Fruit fly (Drosophila melanogaster) whole organism, embryonic: ENCODE measurements around the gene Atx-1.

Source experiments
- Ada2b ChIP-seq: fragments of 200-800 bp; sonication (Bioruptor generic); IDR thresholded peaks from 2 replicates; pipeline ENCODE4 v1.3.6; 2022; ENCODE audit warnings: missing biosample characterization, missing genetic modification characterization
- CG10209 ChIP-seq: fragments of 200-800 bp; sonication (Bioruptor generic); optimal IDR thresholded peaks from 3 replicates; lab custom pipeline; 2017; ENCODE audit warnings: missing biosample characterization, mild to moderate bottlenecking, missing genetic modification characterization, missing genetic modification reagents
- CG10979 ChIP-seq: fragments of 200-800 bp; sonication (Bioruptor generic); optimal IDR thresholded peaks from 2 replicates; lab custom pipeline; 2018; ENCODE audit warnings: missing biosample characterization, mild to moderate bottlenecking, missing genetic modification characterization, moderate library complexity
- CG11093 ChIP-seq: fragments of 200-800 bp; sonication (Bioruptor generic); IDR thresholded peaks from 3 replicates; pipeline ENCODE4 v1.3.6; 2022; ENCODE audit warnings: missing biosample characterization, missing genetic modification characterization
- CG11456 ChIP-seq: fragments of 200-800 bp; sonication (Bioruptor generic); IDR thresholded peaks from 3 replicates; pipeline ENCODE4 v1.3.6; 2022; ENCODE audit warnings: missing biosample characterization, missing genetic modification characterization
- CG11560 ChIP-seq: fragments of 200-800 bp; sonication (Bioruptor generic); IDR thresholded peaks from 3 replicates; pipeline ENCODE4 v1.3.6; 2022; ENCODE audit warnings: missing biosample characterization, missing genetic modification characterization
- CG12659 ChIP-seq: fragments of 200-800 bp; sonication (Bioruptor generic); optimal IDR thresholded peaks from 3 replicates; lab custom pipeline; 2017; ENCODE audit warnings: mild to moderate bottlenecking, missing biosample characterization, missing genetic modification reagents, missing genetic modification characterization
- CG14441 ChIP-seq: fragments of 200-800 bp; sonication (Bioruptor generic); IDR thresholded peaks from 2 replicates; pipeline ENCODE4 v1.3.6; 2022; ENCODE audit warnings: missing biosample characterization, missing genetic modification characterization
- CG15514 ChIP-seq: fragments of 200-800 bp; sonication (Bioruptor generic); optimal IDR thresholded peaks from 3 replicates; lab custom pipeline; 2017; ENCODE audit warnings: missing biosample characterization, missing genetic modification characterization, mild to moderate bottlenecking, moderate library complexity, missing genetic modification reagents
- CG31224 ChIP-seq: fragments of 200-800 bp; sonication (Bioruptor generic); IDR thresholded peaks from 2 replicates; pipeline ENCODE4 v1.3.6; 2022; ENCODE audit warnings: missing biosample characterization, missing genetic modification characterization
- CG3407 ChIP-seq: fragments of 200-800 bp; sonication (Bioruptor generic); optimal IDR thresholded peaks from 2 replicates; lab custom pipeline; 2018; ENCODE audit warnings: missing biosample characterization, mild to moderate bottlenecking, missing genetic modification characterization
- CG34422 ChIP-seq: fragments of 200-800 bp; sonication (Bioruptor generic); IDR thresholded peaks from 3 replicates; pipeline ENCODE4 v1.3.6; 2022; ENCODE audit warnings: missing biosample characterization, missing genetic modification characterization
- CG4282 ChIP-seq: fragments of 200-800 bp; sonication (Bioruptor generic); optimal IDR thresholded peaks from 2 replicates; lab custom pipeline; 2016; ENCODE audit warnings: missing biosample characterization, missing genetic modification characterization
- CG5180 ChIP-seq: fragments of 200-800 bp; sonication (Bioruptor generic); optimal IDR thresholded peaks from 3 replicates; lab custom pipeline; 2017; ENCODE audit warnings: missing biosample characterization, missing genetic modification characterization, mild to moderate bottlenecking, moderate library complexity, missing genetic modification reagents
- CG5953 ChIP-seq: fragments of 200-800 bp; sonication (Bioruptor generic); IDR thresholded peaks from 2 replicates; pipeline ENCODE4 v1.3.6; 2022; ENCODE audit warnings: missing biosample characterization, missing genetic modification characterization
- CG6791 ChIP-seq: fragments of 200-800 bp; sonication (Bioruptor generic); IDR thresholded peaks from 3 replicates; pipeline ENCODE4 v1.3.6; 2022; ENCODE audit warnings: missing biosample characterization, missing genetic modification characterization; ENCODE audit not compliant: partially characterized antibody
- CG8765 ChIP-seq: fragments of 200-800 bp; sonication (Bioruptor generic); IDR thresholded peaks from 2 replicates; pipeline ENCODE4 v1.3.6; 2022; ENCODE audit warnings: missing biosample characterization, missing genetic modification characterization
- CHES-1-like ChIP-seq: fragments of 200-800 bp; sonication (Bioruptor generic); optimal IDR thresholded peaks from 2 replicates; lab custom pipeline; 2016; ENCODE audit warnings: missing biosample characterization, missing genetic modification characterization
- Dbx ChIP-seq: fragments of 200-800 bp; sonication (Bioruptor generic); IDR thresholded peaks from 3 replicates; pipeline ENCODE4 v1.3.6; 2022; ENCODE audit warnings: missing biosample characterization, missing genetic modification characterization
- Doc2 ChIP-seq: fragments of 200-800 bp; sonication (Bioruptor generic); IDR thresholded peaks from 2 replicates; pipeline ENCODE4 v1.3.6; 2022; ENCODE audit warnings: missing biosample characterization, missing genetic modification characterization
- Gsc ChIP-seq: fragments of 200-800 bp; sonication (Bioruptor generic); IDR thresholded peaks from 2 replicates; pipeline ENCODE4 v1.3.6; 2022; ENCODE audit warnings: missing biosample characterization, missing genetic modification characterization
- MESR4 ChIP-seq: fragments of 200-800 bp; sonication (Bioruptor generic); optimal IDR thresholded peaks from 2 replicates; lab custom pipeline; 2018; ENCODE audit warnings: missing biosample characterization, mild to moderate bottlenecking, missing genetic modification characterization, moderate library complexity
- MTF-1 ChIP-seq: fragments of 200-800 bp; sonication (Bioruptor generic); optimal IDR thresholded peaks from 2 replicates; lab custom pipeline; 2018; ENCODE audit warnings: missing biosample characterization, mild to moderate bottlenecking, missing genetic modification characterization, borderline replicate concordance
- Mrtf ChIP-seq: fragments of 200-800 bp; sonication (Bioruptor generic); IDR thresholded peaks from 3 replicates; pipeline ENCODE4 v1.3.6; 2022; ENCODE audit warnings: missing biosample characterization, missing genetic modification characterization
- Rfx ChIP-seq: fragments of 200-800 bp; sonication (Bioruptor generic); IDR thresholded peaks from 2 replicates; pipeline ENCODE4 v1.3.6; 2022; ENCODE audit warnings: missing biosample characterization, missing genetic modification characterization
- Usf ChIP-seq: fragments of 200-800 bp; sonication (Bioruptor generic); optimal IDR thresholded peaks from 2 replicates; lab custom pipeline; 2017; ENCODE audit warnings: missing genotype, missing biosample characterization, missing genetic modification characterization
- Vsx1 ChIP-seq: fragments of 200-800 bp; sonication (Bioruptor generic); optimal IDR thresholded peaks from 2 replicates; lab custom pipeline; 2017; ENCODE audit warnings: missing biosample characterization, mild to moderate bottlenecking, missing genetic modification characterization, missing genetic modification reagents
- ash1 ChIP-seq: fragments of 200-800 bp; sonication (Bioruptor generic); optimal IDR thresholded peaks from 2 replicates; lab custom pipeline; 2018; ENCODE audit warnings: missing biosample characterization, mild to moderate bottlenecking, missing genetic modification characterization
- az2 ChIP-seq: fragments of 200-800 bp; sonication (Bioruptor generic); optimal IDR thresholded peaks from 3 replicates; lab custom pipeline; 2016; ENCODE audit warnings: missing biosample characterization, missing genetic modification characterization
- cad ChIP-seq: fragments of >200 bp; optimal IDR thresholded peaks from 2 replicates; lab custom pipeline; 2017; ENCODE audit warnings: missing biosample characterization, missing genetic modification characterization
- chif ChIP-seq, 2 experiments: fragments of 200-800 bp; sonication (Bioruptor generic); optimal IDR thresholded peaks; 3 replicates each; lab custom pipeline; 2016; ENCODE audit warnings: missing biosample characterization in 2 of 2, missing genetic modification characterization in 2 of 2
- disco-r ChIP-seq: fragments of 200-800 bp; sonication (Bioruptor generic); optimal IDR thresholded peaks from 2 replicates; lab custom pipeline; 2016; ENCODE audit warnings: missing biosample characterization, missing genetic modification characterization
- dmrt11E ChIP-seq: fragments of 200-800 bp; sonication (Bioruptor generic); optimal IDR thresholded peaks from 3 replicates; lab custom pipeline; 2018; ENCODE audit warnings: missing biosample characterization, mild to moderate bottlenecking, missing genetic modification characterization, moderate library complexity
- esg ChIP-seq: fragments of 200-800 bp; sonication (Bioruptor generic); conservative IDR thresholded peaks from 2 replicates; pipeline ENCODE4 v1.3.6; 2022; ENCODE audit warnings: missing biosample characterization, missing genetic modification characterization
- gcm ChIP-seq: fragments of 200-800 bp; sonication (Bioruptor generic); optimal IDR thresholded peaks from 2 replicates; lab custom pipeline; 2019; ENCODE audit warnings: missing biosample characterization, mild to moderate bottlenecking, missing genetic modification characterization, moderate library complexity
- her ChIP-seq: fragments of 200-800 bp; sonication (Bioruptor generic); optimal IDR thresholded peaks from 2 replicates; lab custom pipeline; 2016; ENCODE audit warnings: missing biosample characterization, missing genetic modification characterization
- mld ChIP-seq: fragments of 200-800 bp; sonication (Bioruptor generic); IDR thresholded peaks from 3 replicates; pipeline ENCODE4 v1.3.6; 2022; ENCODE audit warnings: missing biosample characterization, missing genetic modification characterization; ENCODE audit not compliant: partially characterized antibody
- pho ChIP-seq: fragments of 200-800 bp; sonication (Bioruptor generic); optimal IDR thresholded peaks from 2 replicates; lab custom pipeline; 2016; ENCODE audit warnings: missing biosample characterization, missing genetic modification characterization
- ranshi ChIP-seq: fragments of 200-800 bp; sonication (Bioruptor generic); IDR thresholded peaks from 2 replicates; pipeline ENCODE4 v1.3.6; 2022; ENCODE audit warnings: missing biosample characterization, missing genetic modification characterization
- repo ChIP-seq: fragments of 200-800 bp; sonication (Bioruptor generic); optimal IDR thresholded peaks from 2 replicates; lab custom pipeline; 2016; ENCODE audit warnings: missing biosample characterization, missing genetic modification characterization
- rib ChIP-seq: fragments of 200-800 bp; sonication (Bioruptor generic); IDR thresholded peaks from 2 replicates; pipeline ENCODE4 v1.3.6; 2022; ENCODE audit warnings: missing biosample characterization, missing genetic modification characterization
- ro ChIP-seq: fragments of 200-800 bp; sonication (Bioruptor generic); IDR thresholded peaks from 2 replicates; pipeline ENCODE4 v1.3.6; 2022; ENCODE audit warnings: missing biosample characterization, missing genetic modification characterization
- schlank ChIP-seq: fragments of 200-800 bp; sonication (Bioruptor generic); optimal IDR thresholded peaks from 2 replicates; lab custom pipeline; 2018; ENCODE audit warnings: missing biosample characterization, mild to moderate bottlenecking, missing genetic modification characterization
- sqz ChIP-seq: fragments of 200-800 bp; sonication (Bioruptor generic); optimal IDR thresholded peaks from 3 replicates; lab custom pipeline; 2018; ENCODE audit warnings: missing biosample characterization, mild to moderate bottlenecking, missing genetic modification characterization
- tin ChIP-seq: fragments of 200-800 bp; sonication (Bioruptor generic); optimal IDR thresholded peaks from 3 replicates; lab custom pipeline; 2016; ENCODE audit warnings: missing biosample characterization, missing genetic modification characterization
- tio ChIP-seq: fragments of 200-800 bp; sonication (Bioruptor generic); optimal IDR thresholded peaks from 2 replicates; lab custom pipeline; 2017; ENCODE audit warnings: missing biosample characterization, missing genetic modification characterization, inconsistent platforms
- vnd ChIP-seq: fragments of 200-800 bp; sonication (Bioruptor generic); IDR thresholded peaks from 3 replicates; pipeline ENCODE4 v1.3.6; 2022; ENCODE audit warnings: missing biosample characterization, missing genetic modification characterization; ENCODE audit not compliant: partially characterized antibody
- wek ChIP-seq: fragments of 200-800 bp; sonication (Bioruptor generic); optimal IDR thresholded peaks from 3 replicates; lab custom pipeline; 2018; ENCODE audit warnings: missing biosample characterization, mild to moderate bottlenecking, missing genetic modification characterization, moderate library complexity
- zen ChIP-seq: fragments of 200-800 bp; sonication (Bioruptor generic); optimal IDR thresholded peaks from 3 replicates; lab custom pipeline; 2018; ENCODE audit warnings: missing biosample characterization, mild to moderate bottlenecking, missing genetic modification characterization, moderate library complexity

Gene Atx-1

DNA sequence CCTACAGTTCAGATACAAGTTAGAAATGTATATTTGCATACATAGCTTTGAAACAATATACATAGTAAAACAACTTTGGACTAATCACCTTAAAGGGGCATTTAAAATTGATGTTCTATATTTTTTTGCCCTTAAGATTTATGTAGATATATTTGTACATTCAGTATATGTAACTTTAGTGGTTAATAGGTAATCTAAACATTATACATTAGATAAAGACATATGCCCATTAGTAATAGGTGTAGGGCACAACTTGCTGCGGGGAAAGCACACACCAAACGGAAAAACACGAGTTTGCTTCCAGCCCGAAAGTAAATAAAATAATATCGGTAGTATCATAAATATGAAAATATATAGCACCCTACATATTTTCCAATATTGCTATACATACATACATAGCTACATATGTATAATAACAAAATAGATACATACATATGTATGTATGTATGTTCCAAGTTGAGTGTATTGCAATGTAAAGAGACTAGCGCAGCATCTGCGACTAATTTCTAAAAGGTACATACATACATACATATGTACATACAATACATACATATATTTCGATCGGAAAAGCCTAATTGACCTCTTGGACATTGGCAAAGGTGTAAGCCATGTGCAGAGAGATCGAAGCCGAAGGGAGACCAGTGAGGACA lies 40.4 kb downstream of the Atx-1 start, which contains the start of gene CG43736 (continued):
- TF ChIP-seq CG11560 (tag; lab: Robert Waterston, UW) (peak; percentile 74), CG5180 (GFP tag; lab: Kevin White, UChicago) (peak; percentile 82), CG14441 (GFP tag; lab: Robert Waterston, UW) (peak; percentile 85), ro (peak; percentile 52; the same call in 1 of the 2 replicates), CG10979 (tag; lab: Kevin White, UChicago) (peak; percentile 97), wek (GFP tag; lab: Kevin White, UChicago) (peak; percentile 78), rib (GFP tag; lab: Robert Waterston, UW) (peak; percentile 70; the same call in 1 of the 2 replicates), repo (GFP tag; lab: Kevin White, UChicago) (peak; percentile 84), schlank (peak; percentile 91), disco-r (GFP tag; lab: Kevin White, UChicago) (peak; percentile 87), vnd (no peak), pho (GFP tag; lab: Kevin White, UChicago) (peak; percentile 93), ranshi (GFP tag; lab: Robert Waterston, UW) (peak; percentile 78; the same call in 1 of the 2 replicates), CHES-1-like (GFP tag; lab: Kevin White, UChicago) (peak; percentile 88), gcm (GFP tag; lab: Kevin White, UChicago) (peak; percentile 95), CG34422 (peak; percentile 86), CG10209 (GFP tag; lab: Kevin White, UChicago) (peak; percentile 96), CG3407 (GFP tag; lab: Kevin White, UChicago) (peak; percentile 91), tio (GFP tag; lab: Kevin White, UChicago) (peak; percentile 93), Ada2b (GFP tag; lab: Robert Waterston, UW) (peak; percentile 89), chif (GFP tag; optimal IDR thresholded peaks at IDR 0.05; lab: Kevin White, UChicago) (peak; percentile 93 to 94), her (peak; percentile 86), az2 (peak; percentile 94), CG8765 (GFP tag; lab: Robert Waterston, UW) (peak; percentile 41; the same call in 1 of the 2 replicates), cad (GFP tag; lab: Kevin White, UChicago) (no peak), Rfx (peak; percentile 92), dmrt11E (tag; lab: Kevin White, UChicago) (peak; percentile 92), CG31224 (GFP tag; lab: Robert Waterston, UW) (peak; percentile 80), sqz (GFP tag; lab: Kevin White, UChicago) (peak; percentile 59), CG12659 (GFP tag; lab: Kevin White, UChicago) (peak; percentile 97), tin (peak; percentile 90), Dbx (GFP tag; lab: Robert Waterston, UW) (peak; percentile 87), MESR4 (peak; percentile 43), CG5953 (GFP tag; lab: Robert Waterston, UW) (peak; percentile 70), Vsx1 (GFP tag; lab: Kevin White, UChicago) (peak; percentile 91), ash1 (peak; percentile 49), Gsc (GFP tag; lab: Robert Waterston, UW) (no peak; the same call in 1 of the 2 replicates), Usf (peak; percentile 87), mld (GFP tag; lab: Robert Waterston, UW) (no peak), CG11456 (peak; percentile 85), CG11093 (GFP tag; lab: Robert Waterston, UW) (peak; percentile 86), CG15514 (GFP tag; lab: Kevin White, UChicago) (peak; percentile 77), MTF-1 (peak; percentile 90), zen (tag; lab: Kevin White, UChicago) (peak; percentile 92), esg (peak; percentile 87), Mrtf (GFP tag; lab: Robert Waterston, UW) (peak; percentile 87), CG6791 (GFP tag; lab: Robert Waterston, UW) (no peak), CG4282 (GFP tag; lab: Kevin White, UChicago) (peak; percentile 53), Doc2 (GFP tag; lab: Robert Waterston, UW) (0 out of 2 replicates have a peak, but pooled peaks have one; percentile 39)
